Worm (Caenorhabditis elegans): ENCODE data around the gene ins-14.

DNA sequence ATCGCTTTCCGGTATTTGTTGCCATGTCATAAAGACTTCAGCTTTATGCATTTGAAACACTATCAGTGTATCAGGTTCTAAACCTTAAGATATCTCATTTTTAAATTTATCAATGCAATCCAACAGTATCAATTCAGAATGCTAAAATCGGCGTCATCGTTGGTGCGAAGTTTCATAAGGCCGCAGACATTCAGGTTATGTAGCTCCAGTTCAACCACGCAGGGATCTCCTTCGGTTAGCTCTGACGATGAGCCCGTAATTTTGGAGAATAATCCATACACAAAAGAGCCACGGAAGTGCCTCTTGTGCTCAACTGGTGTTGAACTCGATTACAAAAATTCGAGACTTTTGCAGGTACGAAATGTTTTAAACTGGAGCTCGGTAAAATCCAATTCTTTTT, 9.5 kb downstream of the ins-14 start, which contains the start of gene mrps-18.C:
- TF ChIP-seq scrt-1 (GFP tag; IDR thresholded peaks at IDR 0.05) (no peak), tra-4 (tag; optimal IDR thresholded peaks at IDR 0.05) (no peak), ama-1 (optimal IDR thresholded peaks at IDR 0.05) (no peak), ets-7 (tag; optimal IDR thresholded peaks at IDR 0.05) (no peak), ceh-13 (GFP tag; optimal IDR thresholded peaks at IDR 0.05) (no peak), tbx-11 (GFP tag; IDR thresholded peaks at IDR 0.05) (no peak), ceh-36 (tag; optimal IDR thresholded peaks at IDR 0.05) (no peak), sea-1 (GFP tag; conservative IDR thresholded peaks at IDR 0.05) (no peak), pes-1 (GFP tag; IDR thresholded peaks at IDR 0.05) (no peak)
